Worm (Caenorhabditis elegans): ENCODE measurements around the gene ztf-17.

ztf-17 gene

DNA sequence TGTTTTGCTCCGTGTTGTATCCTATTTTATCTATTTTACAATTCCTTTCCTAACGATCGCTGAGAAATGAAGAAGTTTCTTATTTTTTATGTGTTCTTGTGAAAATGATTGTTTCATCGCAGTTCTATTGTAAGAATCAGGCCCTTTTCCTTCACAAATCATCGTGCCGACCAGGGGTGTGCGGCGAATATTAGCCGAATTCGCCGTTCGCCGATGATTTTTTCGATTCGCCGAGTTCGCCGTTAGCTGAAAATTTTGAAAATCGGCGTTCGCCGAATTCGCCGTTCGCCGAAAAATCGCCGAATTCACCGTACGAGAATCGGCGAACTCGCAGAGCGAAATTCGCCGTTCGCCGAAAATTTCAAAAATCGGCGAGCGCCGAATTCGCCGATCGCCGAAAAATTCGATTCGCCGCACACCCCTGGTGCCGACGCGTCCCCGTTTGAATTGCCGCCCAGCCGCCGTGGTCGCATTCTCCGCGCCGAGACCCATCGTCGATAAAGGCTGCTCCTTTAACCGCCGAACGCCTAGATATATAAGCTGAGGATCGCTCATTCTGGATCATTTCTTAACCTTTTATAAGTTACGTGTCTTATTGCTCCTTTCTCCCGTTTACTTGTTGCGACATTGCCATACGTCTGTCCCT, 6.4 kb downstream of the ztf-17 start:
- TF ChIP-seq egl-43 (GFP tag; IDR thresholded peaks at IDR 0.05), result 0 out of 2 replicates have a peak, but pooled peaks have one; percentile 24
- TF ChIP-seq egl-27 (tag; optimal IDR thresholded peaks at IDR 0.05), result no peak
- no peak for TF ChIP-seq ZK337.2 (GFP tag; IDR thresholded peaks at IDR 0.05)
- peak; percentile 1 for TF ChIP-seq dpl-1 (GFP tag; optimal IDR thresholded peaks at IDR 0.05)
- TF ChIP-seq set-16 (GFP tag; IDR thresholded peaks at IDR 0.05), result peak; percentile 91
- TF ChIP-seq daf-19 (GFP tag; conservative IDR thresholded peaks at IDR 0.05), result no peak
- TF ChIP-seq vab-7 (GFP tag; IDR thresholded peaks at IDR 0.05), result no peak
- TF ChIP-seq lir-3 (tag; optimal IDR thresholded peaks at IDR 0.05), result no peak

DNA sequence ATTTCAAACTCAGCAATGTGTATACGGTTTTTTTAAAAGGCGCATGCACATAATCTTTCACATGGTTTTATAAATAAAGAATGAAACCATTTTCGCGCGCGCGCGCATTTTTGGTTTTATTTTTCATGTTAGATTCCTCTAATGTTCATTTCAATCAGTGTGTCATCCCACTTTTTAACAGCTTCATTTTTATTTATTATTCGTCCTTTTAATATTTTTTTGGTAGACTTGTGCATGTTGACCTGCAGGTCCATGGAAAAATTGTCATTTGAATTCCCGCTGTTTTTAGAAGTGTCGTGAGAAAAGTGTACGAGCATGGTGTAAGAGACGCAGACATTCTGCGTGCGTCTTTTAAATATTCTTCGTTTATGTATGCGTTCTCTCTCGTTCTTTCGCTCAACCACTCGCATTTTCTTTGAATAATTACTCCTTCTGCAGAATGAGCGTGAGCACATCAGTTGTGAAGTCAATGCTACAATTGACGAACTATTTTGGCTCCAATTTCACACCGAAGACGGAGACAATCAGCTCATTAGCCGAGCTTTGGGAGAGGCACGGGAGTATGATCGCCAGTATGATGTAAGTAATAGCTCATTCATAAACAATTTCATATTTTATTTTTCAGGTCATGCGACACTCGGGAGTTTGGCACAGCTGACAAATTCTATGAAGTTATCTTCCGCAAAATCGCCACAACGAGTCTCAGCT, 9.6 kb downstream of the ztf-17 start, which contains the start of gene lin-5:
Gene lin-5 (plus strand): TSS at position 354 of the 708 bp plus-strand sequence.
- TF ChIP-seq nhr-42 (GFP tag; IDR thresholded peaks at IDR 0.05) (no peak), nhr-6 (tag; optimal IDR thresholded peaks at IDR 0.05) (no peak), Y105C5A.15 (GFP tag; IDR thresholded peaks at IDR 0.05) (no peak), set-16 (GFP tag; IDR thresholded peaks at IDR 0.05) (no peak), mes-2 (tag; optimal IDR thresholded peaks at IDR 0.05; ENCODE audit: poor library complexity, severe bottlenecking) (peak; percentile 70), hlh-30 (tag; optimal IDR thresholded peaks at IDR 0.05; ENCODE audit: insufficient read depth) (peak; percentile 53), mep-1 (tag; optimal IDR thresholded peaks at IDR 0.05) (peak; percentile 67), R02D3.7 (tag; optimal IDR thresholded peaks at IDR 0.05) (no peak), zfp-3 (GFP tag; conservative IDR thresholded peaks at IDR 0.05) (no peak), hmg-1.1 (GFP tag; IDR thresholded peaks at IDR 0.05) (peak; percentile 30; the same call in 1 of the 2 replicates), Y5F2A.4 (GFP tag; optimal IDR thresholded peaks at IDR 0.05) (no peak), F37D6.2 (tag; optimal IDR thresholded peaks at IDR 0.05) (peak; percentile 16), ces-1 (GFP tag; optimal IDR thresholded peaks at IDR 0.05) (no peak), duxl-1 (tag; optimal IDR thresholded peaks at IDR 0.05; ENCODE audit: poor library complexity) (no peak), daf-19 (GFP tag; conservative IDR thresholded peaks at IDR 0.05) (no peak), nhr-111 (GFP tag; optimal IDR thresholded peaks at IDR 0.05) (no peak), mdl-1 (tag; optimal IDR thresholded peaks at IDR 0.05) (peak in 1 of 2 experiments; percentile 23), daf-16 (GFP tag; optimal IDR thresholded peaks at IDR 0.05) (no peak), daf-16 (tag; optimal IDR thresholded peaks at IDR 0.05) (peak; percentile 25), snpc-1.2 (GFP tag; IDR thresholded peaks at IDR 0.05) (no peak), ZK546.5 (tag; optimal IDR thresholded peaks at IDR 0.05) (no peak), spr-3 (GFP tag; optimal IDR thresholded peaks at IDR 0.05) (no peak), mxl-3 (GFP tag; optimal IDR thresholded peaks at IDR 0.05) (peak; percentile 27), fkh-10 (GFP tag; optimal IDR thresholded peaks at IDR 0.05) (peak; percentile 9), lin-13 (GFP tag; optimal IDR thresholded peaks at IDR 0.05) (peak; percentile 20), F10B5.3 (tag; optimal IDR thresholded peaks at IDR 0.05) (no peak), F26F4.8 (GFP tag; conservative IDR thresholded peaks at IDR 0.05) (no peak), egl-27 (tag; optimal IDR thresholded peaks at IDR 0.05) (no peak), nhr-28 (tag; optimal IDR thresholded peaks at IDR 0.05) (no peak), unc-130 (GFP tag; optimal IDR thresholded peaks at IDR 0.05) (peak; percentile 74), nhr-25 (tag; optimal IDR thresholded peaks at IDR 0.05; ENCODE audit: borderline replicate concordance, insufficient read depth) (no peak), lin-38 (GFP tag; IDR thresholded peaks at IDR 0.05) (peak; percentile 63), nhr-102 (tag; optimal IDR thresholded peaks at IDR 0.05) (no peak), ceh-20 (GFP tag; IDR thresholded peaks at IDR 0.05) (no peak), dpl-1 (GFP tag; optimal IDR thresholded peaks at IDR 0.05) (peak; percentile 90), aha-1 (tag) (peak; percentile 94), nhr-11 (tag; optimal IDR thresholded peaks at IDR 0.05) (peak; percentile 36), rbr-2 (tag; optimal IDR thresholded peaks at IDR 0.05) (peak; percentile 45), hif-1 (tag; optimal IDR thresholded peaks at IDR 0.05) (peak in 1 of 2 experiments; percentile 74), F49E8.2 (tag; optimal IDR thresholded peaks at IDR 0.05; ENCODE audit: borderline replicate concordance) (peak; percentile 40), Y48G9A.11 (GFP tag; IDR thresholded peaks at IDR 0.05) (peak; percentile 38; the same call in 1 of the 2 replicates), ztf-11 (tag; optimal IDR thresholded peaks at IDR 0.05) (no peak)
